Fruit fly (Drosophila melanogaster): ENCODE measurements around the gene beat-IV.

DNA sequence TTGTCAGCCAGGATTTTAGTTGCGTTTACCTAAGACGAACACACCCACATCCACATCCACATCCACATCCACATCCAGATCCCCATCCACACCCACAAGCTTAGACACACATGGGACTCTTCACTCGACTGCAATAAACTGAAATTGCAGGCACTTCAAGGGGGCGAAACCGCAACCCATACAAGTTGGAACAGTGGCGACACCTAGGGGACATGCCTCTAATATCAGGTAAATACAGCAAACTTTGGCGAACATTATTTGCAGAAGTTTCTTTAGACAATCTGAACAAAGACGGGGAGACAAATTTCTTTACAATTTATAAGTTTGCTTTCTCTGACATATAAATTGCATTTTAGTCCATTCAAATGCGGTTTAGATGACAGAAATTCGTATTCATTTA is 65.7 kb downstream of the beat-IV start:
- no peak for TF ChIP-seq CG6808 (GFP tag; optimal IDR thresholded peaks at IDR 0.05)
- no peak for TF ChIP-seq CG6854 (GFP tag; optimal IDR thresholded peaks at IDR 0.05)
- TF ChIP-seq Gug (GFP tag; IDR thresholded peaks at IDR 0.05), result no peak
- TF ChIP-seq spab (GFP tag; optimal IDR thresholded peaks at IDR 0.05), result no peak
- no peak for TF ChIP-seq CG3032 (tag; optimal IDR thresholded peaks at IDR 0.05)
- no peak for TF ChIP-seq esn (GFP tag; optimal IDR thresholded peaks at IDR 0.05)
- no peak for TF ChIP-seq fd85E (GFP tag; optimal IDR thresholded peaks at IDR 0.05)
- TF ChIP-seq CG6792 (GFP tag; optimal IDR thresholded peaks at IDR 0.05), result no peak
- no peak for TF ChIP-seq CG11762 (GFP tag; optimal IDR thresholded peaks at IDR 0.05; ENCODE audit: insufficient read depth)

All from whole organism, prepupa.